Fruit fly (Drosophila melanogaster): ENCODE data around the gene Rdl.

Gene Rdl

DNA sequence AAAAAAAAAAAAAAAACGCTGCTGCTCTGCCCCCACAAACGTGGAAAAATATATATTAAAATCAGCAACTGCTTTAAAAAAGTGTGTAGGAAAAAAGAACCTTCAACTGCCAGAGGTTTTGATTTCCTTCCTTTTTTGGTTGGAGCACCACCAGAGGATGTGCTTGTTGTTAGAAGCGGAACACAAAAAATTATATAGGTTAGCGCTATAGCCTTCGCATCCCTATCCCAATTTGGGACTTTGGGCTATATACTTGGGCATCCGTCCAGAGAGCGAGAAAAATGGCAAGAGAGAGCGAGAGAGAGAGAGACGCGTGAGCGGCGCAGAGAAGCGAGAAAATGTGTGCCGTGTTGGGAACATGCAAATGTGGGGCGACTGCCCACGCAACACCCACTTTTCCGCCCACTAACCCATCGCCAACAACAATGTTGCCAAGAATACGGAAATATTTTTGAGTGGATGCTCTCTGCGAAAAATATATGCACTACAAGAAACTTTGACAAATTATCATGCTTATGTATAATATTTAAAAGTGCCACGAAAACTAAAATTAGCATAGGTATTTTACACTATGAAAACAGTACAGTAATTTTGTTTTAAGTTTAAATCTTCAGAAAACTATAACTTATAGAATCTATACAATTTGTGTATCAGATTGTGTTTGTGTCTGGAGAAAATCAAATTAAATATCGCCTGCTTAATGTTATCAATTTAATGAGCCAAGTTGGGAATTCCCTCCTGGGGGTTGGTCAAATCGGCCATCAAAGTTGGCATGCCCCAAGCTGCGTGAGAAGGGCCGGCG lies 54.9 kb downstream of the Rdl start:
- TF ChIP-seq CG8159 (tag; optimal IDR thresholded peaks at IDR 0.05), result peak; percentile 45
- no peak for TF ChIP-seq CG12605 (GFP tag; IDR thresholded peaks at IDR 0.05)
- no peak for TF ChIP-seq Snoo (tag; optimal IDR thresholded peaks at IDR 0.05)
- TF ChIP-seq fd96Ca (GFP tag; IDR thresholded peaks at IDR 0.05), result no peak
- no peak for TF ChIP-seq Pif1A (GFP tag; optimal IDR thresholded peaks at IDR 0.05)
- TF ChIP-seq CG34367 (tag; optimal IDR thresholded peaks at IDR 0.05), result no peak
- peak; percentile 24 for TF ChIP-seq CG15710 (tag; optimal IDR thresholded peaks at IDR 0.05)
- no peak for TF ChIP-seq EcR (GFP tag; optimal IDR thresholded peaks at IDR 0.05)
- no peak for TF ChIP-seq CG13204 (GFP tag; optimal IDR thresholded peaks at IDR 0.05)
- TF ChIP-seq CG9948 (tag; optimal IDR thresholded peaks at IDR 0.05), result peak; percentile 15
- no peak for TF ChIP-seq CG10348 (GFP tag; IDR thresholded peaks at IDR 0.05)
- TF ChIP-seq CG14655 (GFP tag; optimal IDR thresholded peaks at IDR 0.05), result peak; percentile 57
- peak; percentile 11 for TF ChIP-seq CG17806 (tag; optimal IDR thresholded peaks at IDR 0.05)
- 0 out of 2 replicates have a peak, but pooled peaks have one; percentile 26 for TF ChIP-seq CG32121 (GFP tag; IDR thresholded peaks at IDR 0.05)
- TF ChIP-seq Ets98B (GFP tag; IDR thresholded peaks at IDR 0.05), result no peak
- TF ChIP-seq Pif1B (GFP tag; optimal IDR thresholded peaks at IDR 0.05), result no peak
- TF ChIP-seq gl (tag; optimal IDR thresholded peaks at IDR 0.05), result no peak
- no peak for TF ChIP-seq rn (GFP tag; IDR thresholded peaks at IDR 0.05)
- TF ChIP-seq D1 (tag; optimal IDR thresholded peaks at IDR 0.05), result no peak
- no peak for TF ChIP-seq CG4496 (GFP tag; IDR thresholded peaks at IDR 0.05)
- TF ChIP-seq CG8301 (tag; optimal IDR thresholded peaks at IDR 0.05), result peak; percentile 51

DNA sequence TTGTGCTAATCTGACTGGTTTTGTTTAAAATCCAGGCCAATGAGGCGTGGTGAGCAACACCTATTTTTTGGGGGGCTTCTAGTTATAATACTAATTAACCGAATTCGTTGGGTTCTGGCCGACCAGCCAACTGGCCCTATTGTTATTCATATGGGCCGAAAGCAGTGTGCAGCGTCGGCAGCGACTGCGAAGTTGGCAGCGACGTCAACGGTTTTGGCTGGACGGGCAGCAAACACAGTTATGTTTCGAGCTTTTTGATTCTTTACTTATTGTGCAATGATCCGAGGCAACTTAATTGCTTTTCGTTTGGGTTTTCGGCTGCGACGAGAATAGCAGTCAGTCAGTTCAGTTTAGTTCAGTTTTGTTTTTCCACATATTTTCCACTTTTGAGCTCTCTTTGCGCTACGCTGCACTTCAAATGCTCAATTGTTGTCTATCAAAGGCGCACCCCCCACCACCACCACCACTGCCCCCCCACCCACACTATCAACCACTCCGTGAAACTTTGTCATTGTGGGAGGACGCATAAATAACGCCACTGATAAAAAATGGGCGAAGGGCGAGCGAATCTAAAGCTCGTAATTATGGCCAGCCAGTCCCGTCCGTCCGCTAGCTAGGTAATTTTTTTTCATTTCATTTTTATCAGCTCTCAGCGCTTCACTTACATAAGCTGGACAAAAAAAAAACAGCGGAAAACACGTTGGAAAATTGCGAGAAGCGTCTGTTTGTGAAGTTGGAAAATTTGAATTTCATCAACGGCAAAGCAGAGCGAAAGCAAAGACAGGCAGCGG lies 55.7 kb downstream of the Rdl start:
- TF ChIP-seq Pif1A (GFP tag; optimal IDR thresholded peaks at IDR 0.05) (no peak), fd96Ca (GFP tag; IDR thresholded peaks at IDR 0.05) (no peak), CG10348 (GFP tag; IDR thresholded peaks at IDR 0.05) (no peak), Ets98B (GFP tag; IDR thresholded peaks at IDR 0.05) (no peak), CG13204 (GFP tag; optimal IDR thresholded peaks at IDR 0.05) (no peak), CG15710 (tag; optimal IDR thresholded peaks at IDR 0.05) (no peak), rn (GFP tag; IDR thresholded peaks at IDR 0.05) (no peak), Snoo (tag; optimal IDR thresholded peaks at IDR 0.05) (no peak), CG9948 (tag; optimal IDR thresholded peaks at IDR 0.05) (no peak)

DNA sequence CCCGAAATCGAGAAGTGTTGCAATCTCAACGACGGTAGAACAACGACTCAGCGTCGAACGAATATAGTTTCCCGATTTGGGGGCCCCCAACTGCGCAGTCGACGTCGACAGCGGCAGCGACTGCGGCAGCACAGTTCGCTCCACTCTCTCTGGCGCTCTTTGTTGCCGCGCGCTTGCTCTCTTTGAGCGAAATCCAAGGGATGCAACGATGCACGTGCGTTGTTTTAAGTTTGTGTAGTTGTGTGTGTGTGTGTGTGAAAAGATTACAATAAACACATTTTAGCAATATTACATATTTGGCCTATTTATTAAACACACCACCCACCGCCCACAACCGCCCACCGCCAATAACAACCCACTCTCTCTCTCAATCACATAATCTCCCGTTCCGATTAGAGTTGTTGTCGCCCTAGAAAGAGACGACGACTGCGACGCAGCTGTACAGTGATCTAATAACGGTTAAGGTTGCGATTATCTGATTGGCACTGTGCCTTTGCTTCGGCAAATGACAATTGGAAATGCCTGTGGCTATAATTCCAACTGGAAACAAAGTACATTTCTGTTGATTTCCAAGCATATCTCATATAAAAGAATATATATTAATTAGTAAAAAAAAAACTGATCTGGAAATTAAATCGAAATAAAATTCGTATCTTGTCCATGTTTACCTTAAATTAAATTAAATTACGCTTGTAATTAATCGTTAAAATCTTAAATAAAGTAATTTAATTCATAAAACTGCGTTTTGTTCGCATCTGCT lies 56.5 kb downstream of the Rdl start:
- TF ChIP-seq CG13204 (GFP tag; optimal IDR thresholded peaks at IDR 0.05), result no peak
- TF ChIP-seq fd96Ca (GFP tag; IDR thresholded peaks at IDR 0.05), result peak; percentile 53
- TF ChIP-seq CG10348 (GFP tag; IDR thresholded peaks at IDR 0.05), result no peak
- TF ChIP-seq CG8159 (tag; optimal IDR thresholded peaks at IDR 0.05), result no peak
- no peak for TF ChIP-seq CG8301 (tag; optimal IDR thresholded peaks at IDR 0.05)
- TF ChIP-seq CG4496 (GFP tag; IDR thresholded peaks at IDR 0.05), result 0 out of 3 replicates have a peak, but pooled peaks have one; percentile 10
- TF ChIP-seq CG34367 (tag; optimal IDR thresholded peaks at IDR 0.05), result no peak
- peak; percentile 30; the same call in 1 of the 2 replicates for TF ChIP-seq Ets98B (GFP tag; IDR thresholded peaks at IDR 0.05)

DNA sequence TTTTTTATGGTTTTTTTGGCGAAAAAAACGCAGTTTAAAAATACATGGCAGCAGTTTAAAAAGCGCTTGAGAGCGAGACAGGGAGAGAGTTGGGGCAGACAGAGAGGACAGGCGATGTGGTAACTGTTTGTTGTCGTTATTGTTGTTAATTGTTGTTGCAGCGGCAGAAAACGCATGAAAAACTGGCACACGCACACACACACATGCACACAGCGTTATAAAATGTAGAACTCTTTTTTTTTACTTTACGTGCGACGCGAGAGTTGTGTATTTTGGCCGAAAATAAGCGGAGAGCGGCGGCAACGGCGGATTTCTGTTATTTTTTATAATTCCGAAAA lies 57.1 kb downstream of the Rdl start:
- TF ChIP-seq CG32121 (GFP tag; IDR thresholded peaks at IDR 0.05) (no peak; the same call in 1 of the 2 replicates), Ets98B (GFP tag; IDR thresholded peaks at IDR 0.05) (peak; percentile 25; the same call in 1 of the 2 replicates)

DNA sequence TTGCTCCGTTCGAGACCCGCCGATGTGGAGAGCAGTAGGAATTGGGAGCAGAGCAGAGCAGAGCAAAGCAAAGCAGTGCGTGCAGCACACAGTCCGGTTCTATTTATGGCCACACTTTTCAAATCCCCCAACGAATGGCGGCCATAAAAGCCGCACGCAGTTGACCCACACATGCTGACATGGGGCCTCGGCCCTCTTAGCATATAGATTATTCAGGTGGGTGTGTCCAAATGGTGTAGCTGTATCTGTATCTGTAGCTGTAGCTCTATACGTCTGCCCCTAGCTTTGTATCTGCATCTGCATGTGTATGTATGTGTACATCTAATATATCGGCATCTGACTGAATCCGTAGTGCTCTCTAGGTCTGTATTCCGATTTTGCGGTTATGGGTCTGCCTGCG lies 60.7 kb downstream of the Rdl start:
- TF ChIP-seq CG17806 (tag; optimal IDR thresholded peaks at IDR 0.05) (no peak), Pif1B (GFP tag; optimal IDR thresholded peaks at IDR 0.05) (no peak), CG9948 (tag; optimal IDR thresholded peaks at IDR 0.05) (no peak), rn (GFP tag; IDR thresholded peaks at IDR 0.05) (no peak), gl (tag; optimal IDR thresholded peaks at IDR 0.05) (no peak), Snoo (tag; optimal IDR thresholded peaks at IDR 0.05) (no peak), D1 (tag; optimal IDR thresholded peaks at IDR 0.05) (no peak), CG14655 (GFP tag; optimal IDR thresholded peaks at IDR 0.05) (no peak), fd96Ca (GFP tag; IDR thresholded peaks at IDR 0.05) (no peak), EcR (GFP tag; optimal IDR thresholded peaks at IDR 0.05) (no peak), CG13204 (GFP tag; optimal IDR thresholded peaks at IDR 0.05) (no peak), CG32121 (GFP tag; IDR thresholded peaks at IDR 0.05) (no peak), CG12605 (GFP tag; IDR thresholded peaks at IDR 0.05) (no peak), CG8301 (tag; optimal IDR thresholded peaks at IDR 0.05) (no peak), Pif1A (GFP tag; optimal IDR thresholded peaks at IDR 0.05) (no peak), CG8159 (tag; optimal IDR thresholded peaks at IDR 0.05) (no peak)

DNA sequence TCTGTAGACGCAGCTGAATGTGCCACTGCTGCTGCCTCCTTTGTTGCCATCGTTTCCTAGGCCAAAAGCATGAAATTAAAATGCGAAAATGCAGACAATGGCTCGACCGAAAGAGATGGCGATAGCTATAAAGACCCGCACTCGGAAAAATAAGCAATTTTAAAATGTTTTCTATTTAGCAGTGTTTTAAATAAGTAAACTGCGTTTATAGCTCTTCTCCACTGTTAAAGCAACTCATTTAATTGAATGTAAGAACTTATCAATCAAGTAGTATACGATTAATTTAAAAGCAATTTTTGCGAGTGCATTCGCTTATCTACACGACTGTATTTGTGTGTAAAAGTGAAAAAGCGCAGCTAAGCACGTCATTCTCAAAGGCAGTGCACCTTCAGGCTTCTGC lies 62.4 kb downstream of the Rdl start:
- TF ChIP-seq CG8301 (tag; optimal IDR thresholded peaks at IDR 0.05) (no peak), rn (GFP tag; IDR thresholded peaks at IDR 0.05) (no peak), CG32121 (GFP tag; IDR thresholded peaks at IDR 0.05) (peak; percentile 51; the same call in 1 of the 2 replicates), gl (tag; optimal IDR thresholded peaks at IDR 0.05) (no peak), Pif1A (GFP tag; optimal IDR thresholded peaks at IDR 0.05) (no peak), fd96Ca (GFP tag; IDR thresholded peaks at IDR 0.05) (0 out of 3 replicates have a peak, but pooled peaks have one; percentile 6), CG13204 (GFP tag; optimal IDR thresholded peaks at IDR 0.05) (no peak), Snoo (tag; optimal IDR thresholded peaks at IDR 0.05) (no peak), CG4496 (GFP tag; IDR thresholded peaks at IDR 0.05) (no peak; the same call in 2 of the 3 replicates), CG34367 (tag; optimal IDR thresholded peaks at IDR 0.05) (no peak), CG8159 (tag; optimal IDR thresholded peaks at IDR 0.05) (no peak), D1 (tag; optimal IDR thresholded peaks at IDR 0.05) (no peak), CG15710 (tag; optimal IDR thresholded peaks at IDR 0.05) (no peak), Ets98B (GFP tag; IDR thresholded peaks at IDR 0.05) (peak; percentile 11; the same call in 1 of the 2 replicates), CG10348 (GFP tag; IDR thresholded peaks at IDR 0.05) (no peak), EcR (GFP tag; optimal IDR thresholded peaks at IDR 0.05) (no peak), CG17806 (tag; optimal IDR thresholded peaks at IDR 0.05) (no peak), Pif1B (GFP tag; optimal IDR thresholded peaks at IDR 0.05) (no peak), CG12605 (GFP tag; IDR thresholded peaks at IDR 0.05) (no peak), CG14655 (GFP tag; optimal IDR thresholded peaks at IDR 0.05) (no peak), CG9948 (tag; optimal IDR thresholded peaks at IDR 0.05) (no peak)

Data from whole organism, pupa.